Fruit fly (Drosophila melanogaster) whole organism, embryonic: Measurements from ENCODE around the gene CG14947.

Experiments used
- CG10979 ChIP-seq: fragments of 200-800 bp; sonication (Bioruptor generic); optimal IDR thresholded peaks from 2 replicates; lab custom pipeline; 2018; ENCODE audit warnings: missing biosample characterization, mild to moderate bottlenecking, missing genetic modification characterization, moderate library complexity
- CG15073 ChIP-seq: fragments of 200-800 bp; sonication (Bioruptor generic); optimal IDR thresholded peaks from 2 replicates; lab custom pipeline; 2016; ENCODE audit warnings: missing biosample characterization, missing genetic modification characterization
- CG32767 ChIP-seq: fragments of 200-800 bp; sonication (Bioruptor generic); IDR thresholded peaks from 2 replicates; pipeline ENCODE4 v1.3.6; 2022; ENCODE audit warnings: missing biosample characterization, missing genetic modification characterization
- CG32772 ChIP-seq: fragments of 200-800 bp; sonication (Bioruptor generic); IDR thresholded peaks from 2 replicates; pipeline ENCODE4 v1.3.6; 2022; ENCODE audit warnings: missing biosample characterization, missing genetic modification characterization
- CG34224 ChIP-seq: fragments of 200-800 bp; sonication (Bioruptor generic); IDR thresholded peaks from 3 replicates; pipeline ENCODE4 v1.3.6; 2022; ENCODE audit warnings: missing biosample characterization, missing genetic modification characterization; ENCODE audit not compliant: partially characterized antibody
- CG4360 ChIP-seq: fragments of 200-800 bp; sonication (Bioruptor generic); IDR thresholded peaks from 2 replicates; pipeline ENCODE4 v1.3.6; 2022; ENCODE audit warnings: missing biosample characterization, missing genetic modification characterization
- CG6254 ChIP-seq: fragments of 200-800 bp; sonication (Bioruptor generic); optimal IDR thresholded peaks from 3 replicates; lab custom pipeline; 2017; ENCODE audit warnings: mild to moderate bottlenecking, missing biosample characterization, missing genetic modification reagents, missing genetic modification characterization
- CG7271 ChIP-seq: fragments of 200-800 bp; sonication (Bioruptor generic); optimal IDR thresholded peaks from 2 replicates; lab custom pipeline; 2018; ENCODE audit warnings: missing biosample characterization, mild to moderate bottlenecking, missing genetic modification characterization, moderate library complexity
- CG8359 ChIP-seq: fragments of 200-800 bp; sonication (Bioruptor generic); optimal IDR thresholded peaks from 2 replicates; lab custom pipeline; 2017; ENCODE audit warnings: missing biosample characterization, mild to moderate bottlenecking, missing genetic modification characterization, borderline replicate concordance
- CG8388 ChIP-seq: fragments of 200-800 bp; sonication (Bioruptor generic); optimal IDR thresholded peaks from 2 replicates; lab custom pipeline; 2019; ENCODE audit warnings: missing biosample characterization, mild to moderate bottlenecking, missing genetic modification characterization, moderate library complexity
- HHEX ChIP-seq: fragments of 200-800 bp; sonication (Bioruptor generic); optimal IDR thresholded peaks from 3 replicates; lab custom pipeline; 2017; ENCODE audit warnings: missing biosample characterization, mild to moderate bottlenecking, missing genetic modification characterization, missing genetic modification reagents
- Hey ChIP-seq: fragments of 200-800 bp; sonication (Bioruptor generic); optimal IDR thresholded peaks from 3 replicates; lab custom pipeline; 2018; ENCODE audit warnings: missing biosample characterization, mild to moderate bottlenecking, missing genetic modification characterization
- Hr78 ChIP-seq, 2 experiments: fragments of 200-800 bp in 1 of 2; fragments of >200 bp in 1 of 2; sonication (Bioruptor generic) in 1 of 2; optimal IDR thresholded peaks; 2 replicates each; lab custom pipeline; 2017 to 2019; ENCODE audit warnings: missing biosample characterization in 2 of 2, missing genetic modification characterization in 2 of 2, mild to moderate bottlenecking in 1 of 2, moderate library complexity in 1 of 2
- Lpt ChIP-seq: fragments of >200 bp; optimal IDR thresholded peaks from 2 replicates; lab custom pipeline; 2018; ENCODE audit warnings: missing biosample characterization, missing genetic modification characterization
- Taf1 ChIP-seq: fragments of 200-800 bp; sonication (Bioruptor generic); IDR thresholded peaks from 2 replicates; pipeline ENCODE4 v1.3.6; 2022; ENCODE audit warnings: missing biosample characterization, missing genetic modification characterization
- abd-A ChIP-seq: fragments of 200-800 bp; sonication (Bioruptor generic); optimal IDR thresholded peaks from 3 replicates; lab custom pipeline; 2019; ENCODE audit warnings: missing biosample characterization, mild to moderate bottlenecking, missing genetic modification characterization, moderate library complexity
- ara ChIP-seq: fragments of 200-800 bp; sonication (Bioruptor generic); IDR thresholded peaks from 2 replicates; pipeline ENCODE4 v1.3.6; 2022; ENCODE audit warnings: missing biosample characterization, missing genetic modification characterization
- ash1 ChIP-seq: fragments of 200-800 bp; sonication (Bioruptor generic); optimal IDR thresholded peaks from 2 replicates; lab custom pipeline; 2018; ENCODE audit warnings: missing biosample characterization, mild to moderate bottlenecking, missing genetic modification characterization
- cad ChIP-seq: fragments of >200 bp; optimal IDR thresholded peaks from 2 replicates; lab custom pipeline; 2017; ENCODE audit warnings: missing biosample characterization, missing genetic modification characterization
- dimm ChIP-seq: fragments of 200-800 bp; sonication (Bioruptor generic); IDR thresholded peaks from 2 replicates; pipeline ENCODE4 v1.3.6; 2022; ENCODE audit warnings: missing biosample characterization, missing genetic modification characterization
- eve ChIP-seq, 2 experiments: fragments of >200 bp; optimal IDR thresholded peaks; 2 replicates each; lab custom pipeline; 2017; ENCODE audit warnings: missing biosample characterization in 2 of 2, missing genetic modification characterization in 2 of 2
- fd3F ChIP-seq: fragments of 200-800 bp; sonication (Bioruptor generic); optimal IDR thresholded peaks from 2 replicates; lab custom pipeline; 2018; ENCODE audit warnings: missing biosample characterization, mild to moderate bottlenecking, missing genetic modification characterization, moderate library complexity
- gem ChIP-seq: fragments of 200-800 bp; sonication (Bioruptor generic); optimal IDR thresholded peaks from 2 replicates; lab custom pipeline; 2019; ENCODE audit warnings: missing biosample characterization, mild to moderate bottlenecking, missing genetic modification characterization, moderate library complexity
- h ChIP-seq: fragments of >200 bp; optimal IDR thresholded peaks from 2 replicates; lab custom pipeline; 2017
- hbn ChIP-seq: fragments of 200-800 bp; sonication (Bioruptor generic); IDR thresholded peaks from 2 replicates; pipeline ENCODE4 v1.3.6; 2022; ENCODE audit warnings: missing biosample characterization, missing genetic modification characterization; ENCODE audit not compliant: partially characterized antibody
- knrl ChIP-seq: fragments of 200-800 bp; sonication (Bioruptor generic); IDR thresholded peaks from 3 replicates; pipeline ENCODE4 v1.3.6; 2022; ENCODE audit warnings: missing biosample characterization, missing genetic modification characterization; ENCODE audit not compliant: partially characterized antibody
- nom ChIP-seq: fragments of 200-800 bp; sonication (Bioruptor generic); optimal IDR thresholded peaks from 2 replicates; lab custom pipeline; 2017; ENCODE audit warnings: missing biosample characterization, missing genetic modification characterization, mild to moderate bottlenecking, moderate library complexity, missing genetic modification reagents
- onecut ChIP-seq: fragments of 200-800 bp; sonication (Bioruptor generic); IDR thresholded peaks from 2 replicates; pipeline ENCODE4 v1.3.6; 2022; ENCODE audit warnings: missing biosample characterization, missing genetic modification characterization
- prd ChIP-seq, 3 experiments: fragments of >200 bp in 2 of 3; fragments of 200-800 bp in 1 of 3; sonication (Bioruptor generic) in 1 of 3; optimal IDR thresholded peaks in 2 of 3; IDR thresholded peaks in 1 of 3; 2 replicates in 2 of 3; 3 replicates in 1 of 3; pipeline versions ENCODE4 v1.3.6 to Lab custom; 2017 to 2022; ENCODE audit warnings: missing biosample characterization in 1 of 3, missing genetic modification characterization in 1 of 3
- salm ChIP-seq: fragments of 200-800 bp; sonication (Bioruptor generic); optimal IDR thresholded peaks from 2 replicates; lab custom pipeline; 2018; ENCODE audit warnings: missing biosample characterization, mild to moderate bottlenecking, missing genetic modification characterization
- shn ChIP-seq: fragments of 200-800 bp; sonication (Bioruptor generic); optimal IDR thresholded peaks from 3 replicates; lab custom pipeline; 2016; ENCODE audit warnings: missing biosample characterization, missing genetic modification characterization
- slou ChIP-seq: fragments of 200-800 bp; sonication (Bioruptor generic); optimal IDR thresholded peaks from 3 replicates; lab custom pipeline; 2016; ENCODE audit warnings: missing biosample characterization, missing genetic modification characterization
- sna ChIP-seq: fragments of 200-800 bp; sonication (Bioruptor generic); IDR thresholded peaks from 2 replicates; pipeline ENCODE4 v1.3.6; 2022; ENCODE audit warnings: missing biosample characterization, missing genetic modification characterization; ENCODE audit not compliant: partially characterized antibody
- tll ChIP-seq, 2 experiments: fragments of 200-800 bp in 1 of 2; fragments of >200 bp in 1 of 2; sonication (Bioruptor generic) in 1 of 2; optimal IDR thresholded peaks; 2 replicates each; lab custom pipeline; 2017 to 2019; ENCODE audit warnings: missing biosample characterization in 2 of 2, missing genetic modification characterization in 2 of 2, mild to moderate bottlenecking in 1 of 2, moderate library complexity in 1 of 2
- zen ChIP-seq: fragments of 200-800 bp; sonication (Bioruptor generic); optimal IDR thresholded peaks from 3 replicates; lab custom pipeline; 2018; ENCODE audit warnings: missing biosample characterization, mild to moderate bottlenecking, missing genetic modification characterization, moderate library complexity

Gene CG14947

DNA sequence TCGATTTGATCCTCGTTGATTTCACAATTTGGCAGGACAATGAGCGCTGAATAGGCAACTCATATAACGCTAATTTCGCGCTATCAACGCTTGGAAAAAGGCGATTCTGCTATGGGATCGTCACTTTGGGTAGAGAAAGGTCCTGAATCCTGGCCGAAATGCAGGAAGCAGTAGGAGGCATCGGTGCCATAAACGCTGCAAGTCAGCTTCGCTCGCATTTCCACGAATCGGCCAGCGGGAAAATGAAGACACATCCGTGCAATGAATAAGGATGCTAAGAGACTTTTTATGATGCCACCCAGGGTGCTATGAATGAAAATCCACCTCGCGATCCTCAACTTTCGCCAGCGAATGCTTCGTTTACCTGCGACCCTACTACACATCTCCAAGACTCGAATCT, 11.5 kb downstream of the CG14947 start:
- TF ChIP-seq Hr78 (GFP tag; optimal IDR thresholded peaks at IDR 0.05; lab: Kevin White, UChicago) (no peak), CG15073 (no peak), salm (no peak), fd3F (GFP tag; lab: Kevin White, UChicago) (no peak), dimm (no peak), tll (GFP tag; optimal IDR thresholded peaks at IDR 0.05; lab: Kevin White, UChicago) (peak in 1 of 2 experiments; percentile 69), Taf1 (GFP tag; lab: Robert Waterston, UW) (no peak), onecut (GFP tag; lab: Robert Waterston, UW) (no peak), knrl (GFP tag; lab: Robert Waterston, UW) (no peak), cad (GFP tag; lab: Kevin White, UChicago) (peak; percentile 98), eve (GFP tag; optimal IDR thresholded peaks at IDR 0.05; lab: Kevin White, UChicago) (no peak), ara (no peak), sna (GFP tag; lab: Robert Waterston, UW) (no peak), Hey (tag; lab: Kevin White, UChicago) (no peak), CG32772 (GFP tag; lab: Robert Waterston, UW) (no peak), zen (tag; lab: Kevin White, UChicago) (peak; percentile 39), CG32767 (no peak), CG6254 (GFP tag; lab: Kevin White, UChicago) (no peak), CG8359 (GFP tag; lab: Kevin White, UChicago) (no peak), slou (GFP tag; lab: Kevin White, UChicago) (no peak), HHEX (GFP tag; lab: Kevin White, UChicago) (no peak), abd-A (tag; lab: Kevin White, UChicago) (no peak)

DNA sequence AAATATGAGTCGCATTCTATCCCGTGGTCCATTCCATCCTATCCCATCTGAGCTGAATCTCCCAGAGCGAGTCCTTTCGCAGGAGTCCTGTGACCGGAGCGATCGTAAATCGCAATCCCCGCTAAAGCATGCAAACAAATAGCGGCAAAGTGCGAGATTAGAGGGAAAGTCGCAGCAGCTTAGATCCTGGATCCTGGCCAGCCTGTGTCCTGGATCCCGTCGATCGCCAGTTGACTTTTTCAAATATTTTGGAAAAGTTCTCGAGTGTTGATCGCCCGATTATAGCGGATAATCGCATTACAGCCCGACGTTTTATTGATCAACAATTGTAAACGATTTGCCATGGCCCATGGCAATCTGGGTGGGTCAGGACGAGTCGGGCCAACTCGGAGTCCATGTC, 13.2 kb downstream of the CG14947 start:
- TF ChIP-seq tll (GFP tag; optimal IDR thresholded peaks at IDR 0.05; lab: Kevin White, UChicago) (peak in 1 of 2 experiments; percentile 94), hbn (GFP tag; lab: Robert Waterston, UW) (no peak), cad (GFP tag; lab: Kevin White, UChicago) (peak; percentile 33)

- TF ChIP-seq CG4360 (GFP tag; lab: Robert Waterston, UW), result no peak
- no peak for TF ChIP-seq cad (GFP tag; lab: Kevin White, UChicago)
- no peak for TF ChIP-seq ash1 (GFP tag; lab: Kevin White, UChicago)
- TF ChIP-seq nom (GFP tag; lab: Kevin White, UChicago), result no peak
- no peak for TF ChIP-seq Lpt
- TF ChIP-seq CG6254 (GFP tag; lab: Kevin White, UChicago), result no peak
- TF ChIP-seq CG34224 (GFP tag; lab: Robert Waterston, UW), result no peak
- no peak for TF ChIP-seq CG10979 (tag; lab: Kevin White, UChicago)
- TF ChIP-seq h, result no peak
- no peak for TF ChIP-seq CG8388 (GFP tag; lab: Kevin White, UChicago)
- TF ChIP-seq, all 482 proteins: peak for 0
Measured at dm6 chr2L:12091522-12091921, 15.6 kb downstream of the CG14947 start, which contains the start of gene Pex19. Gene Pex19, plus strand, starts transcription at chr2L:12091822.

DNA sequence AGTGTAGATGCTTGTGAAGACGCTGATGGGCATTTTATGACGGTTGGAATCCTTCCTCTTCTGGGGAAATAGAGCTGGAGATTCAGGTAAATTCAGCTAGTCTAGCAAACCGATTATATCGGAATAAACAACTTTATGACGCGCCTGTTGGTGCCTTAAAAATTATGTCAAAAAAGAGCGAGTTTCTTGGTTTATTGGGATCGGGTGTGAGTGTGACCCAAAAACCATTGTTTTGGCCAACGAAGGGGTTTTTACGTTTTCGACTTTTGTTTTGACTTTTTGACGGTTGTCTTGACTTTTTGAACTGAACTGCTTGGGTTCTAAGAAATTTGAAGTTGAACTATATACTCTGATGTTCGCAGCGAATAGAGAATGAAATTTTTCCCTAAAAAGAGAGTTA, 16.1 kb downstream of the CG14947 start:
- no peak for TF ChIP-seq prd (optimal IDR thresholded peaks at IDR 0.05; lab: Kevin White, UChicago)
- TF ChIP-seq prd (GFP tag; IDR thresholded peaks at IDR 0.05; lab: Robert Waterston, UW), result peak; percentile 3; the same call in 1 of the 3 replicates
- TF ChIP-seq shn (GFP tag; lab: Kevin White, UChicago), result no peak
- peak in 1 of 2 experiments; percentile 95 for TF ChIP-seq tll (GFP tag; optimal IDR thresholded peaks at IDR 0.05; lab: Kevin White, UChicago)
- TF ChIP-seq cad (GFP tag; lab: Kevin White, UChicago), result peak; percentile 86
- no peak for TF ChIP-seq CG7271 (tag; lab: Kevin White, UChicago)
- TF ChIP-seq gem (tag; lab: Kevin White, UChicago), result no peak
